Worm (Caenorhabditis elegans): ENCODE data around the gene C05E11.3.

DNA sequence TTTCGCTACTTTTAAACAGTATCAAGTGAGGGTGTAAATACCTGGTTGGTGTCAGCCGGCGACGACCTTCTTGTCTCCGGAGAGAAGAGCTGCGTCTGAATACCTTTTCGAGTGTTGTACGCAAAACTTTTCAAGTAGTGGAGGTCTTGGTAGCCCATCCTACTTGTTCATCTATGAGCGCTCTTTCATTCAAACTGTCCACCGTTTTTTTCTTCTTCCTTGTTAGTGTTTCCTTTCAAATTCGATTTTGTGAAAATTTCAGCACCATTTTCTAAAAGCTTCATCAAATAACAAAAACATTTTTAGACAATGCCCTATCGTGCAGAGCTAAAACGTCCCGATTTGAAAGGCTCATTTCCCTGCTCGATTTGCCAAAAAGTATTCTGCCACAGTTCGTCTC lies 23.7 kb upstream of the C05E11.3 start, which contains the start of gene ham-2:
- TF ChIP-seq flt-1 (GFP tag; IDR thresholded peaks at IDR 0.05) = no peak
- TF ChIP-seq med-1 (GFP tag; optimal IDR thresholded peaks at IDR 0.05; ENCODE audit: insufficient read depth) = no peak
- no peak for TF ChIP-seq klf-2 (GFP tag; conservative IDR thresholded peaks at IDR 0.05)
- no peak for TF ChIP-seq ztf-29 (GFP tag; IDR thresholded peaks at IDR 0.05)
- TF ChIP-seq ztf-23 (GFP tag; IDR thresholded peaks at IDR 0.05) = no peak
- no peak for TF ChIP-seq ref-1 (GFP tag; conservative IDR thresholded peaks at IDR 0.05)
- TF ChIP-seq cog-1 (tag; optimal IDR thresholded peaks at IDR 0.05) = no peak
- no peak for TF ChIP-seq tab-1 (GFP tag; IDR thresholded peaks at IDR 0.05)
- TF ChIP-seq T22C8.4 (GFP tag; IDR thresholded peaks at IDR 0.05) = no peak

Measured in whole organism, midembryonic.